Fruit fly (Drosophila melanogaster): ENCODE results near the gene rdx.

Gene rdx

DNA sequence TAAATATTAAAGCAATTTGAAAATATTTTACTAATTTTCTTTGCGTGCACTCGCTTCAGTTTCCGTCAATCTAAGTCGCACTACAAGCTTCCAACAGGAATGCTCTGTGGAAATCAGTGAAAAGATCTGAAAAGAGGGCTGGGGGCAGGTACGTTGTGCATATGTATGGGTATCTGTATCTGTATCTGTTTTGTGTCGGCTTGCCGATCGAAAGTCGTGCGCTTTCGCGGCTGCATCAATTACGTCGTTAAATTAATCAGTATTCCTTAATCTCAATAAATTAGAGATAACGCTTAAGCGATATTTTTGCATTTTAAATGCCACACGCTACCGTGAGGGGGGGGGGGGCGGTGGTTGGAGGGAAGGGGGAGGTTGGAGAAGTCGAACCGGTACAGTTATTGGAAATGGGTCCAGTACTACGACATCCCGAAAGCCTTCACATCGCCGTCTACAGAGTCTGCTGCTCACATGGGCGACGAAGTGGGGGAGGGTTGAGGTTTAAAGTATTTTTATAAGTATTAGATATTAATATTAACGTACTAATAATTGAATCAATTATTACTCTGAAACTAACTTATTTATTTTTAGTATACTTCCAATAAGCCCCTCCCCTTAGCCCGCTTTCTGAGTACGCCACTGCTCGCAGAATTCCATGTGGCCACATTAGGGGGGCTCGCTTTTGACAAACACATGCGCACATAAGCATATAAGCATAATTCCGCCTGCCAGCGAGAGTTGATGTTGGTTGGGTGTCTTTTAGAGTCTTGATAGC is 21.4 kb upstream of the rdx start (continued):
- TF ChIP-seq sens (GFP tag) (peak; percentile 96), CG6272 (GFP tag; IDR thresholded peaks at IDR 0.05) (peak; percentile 96), NFAT (GFP tag; IDR thresholded peaks at IDR 0.05) (peak; percentile 98), inv (GFP tag; IDR thresholded peaks at IDR 0.05; ENCODE audit: partially characterized antibody) (no peak), jumu (GFP tag; optimal IDR thresholded peaks at IDR 0.05) (peak; percentile 69), Xbp1 (GFP tag; optimal IDR thresholded peaks at IDR 0.05) (peak; percentile 97), CG7963 (GFP tag; IDR thresholded peaks at IDR 0.05; ENCODE audit: partially characterized antibody) (no peak), Dad (GFP tag; optimal IDR thresholded peaks at IDR 0.05) (peak; percentile 87), lab (GFP tag; optimal IDR thresholded peaks at IDR 0.05) (peak; percentile 99), Aef1 (GFP tag; IDR thresholded peaks at IDR 0.05) (peak; percentile 97), Dbx (GFP tag; IDR thresholded peaks at IDR 0.05) (peak; percentile 99), Hr51 (GFP tag; optimal IDR thresholded peaks at IDR 0.05) (peak; percentile 85 to 98), prd (optimal IDR thresholded peaks at IDR 0.05) (no peak), prd (GFP tag; IDR thresholded peaks at IDR 0.05) (peak; percentile 98), CG7357 (GFP tag; IDR thresholded peaks at IDR 0.05) (peak; percentile 92), CG6791 (GFP tag; IDR thresholded peaks at IDR 0.05; ENCODE audit: partially characterized antibody) (no peak), dimm (GFP tag; IDR thresholded peaks at IDR 0.05) (peak; percentile 95), seq (GFP tag; IDR thresholded peaks at IDR 0.05) (peak; percentile 97), scrt (GFP tag; optimal IDR thresholded peaks at IDR 0.05) (peak; percentile 96), wdn (GFP tag; IDR thresholded peaks at IDR 0.05) (peak; percentile 98), caup (GFP tag; optimal IDR thresholded peaks at IDR 0.05; ENCODE audit: severe bottlenecking) (peak; percentile 99), CG17568 (GFP tag; optimal IDR thresholded peaks at IDR 0.05) (peak; percentile 95), bigmax (GFP tag; optimal IDR thresholded peaks at IDR 0.05) (peak; percentile 73), Oaz (GFP tag; IDR thresholded peaks at IDR 0.05) (peak; percentile 92), CG30403 (GFP tag; optimal IDR thresholded peaks at IDR 0.05) (peak; percentile 96), TFAM (GFP tag; optimal IDR thresholded peaks at IDR 0.05) (peak; percentile 39), Lhr (GFP tag; optimal IDR thresholded peaks at IDR 0.05) (peak; percentile 89), CG31388 (GFP tag; optimal IDR thresholded peaks at IDR 0.05) (peak; percentile 84), CG10147 (GFP tag; optimal IDR thresholded peaks at IDR 0.05) (peak; percentile 98), Doc2 (GFP tag; IDR thresholded peaks at IDR 0.05) (peak; percentile 92), fu2 (GFP tag; optimal IDR thresholded peaks at IDR 0.05) (peak; percentile 78), CG13287 (GFP tag; IDR thresholded peaks at IDR 0.05; ENCODE audit: partially characterized antibody) (no peak), Mes4 (GFP tag; optimal IDR thresholded peaks at IDR 0.05) (peak; percentile 38), btn (GFP tag; optimal IDR thresholded peaks at IDR 0.05) (peak; percentile 9), cato (GFP tag; optimal IDR thresholded peaks at IDR 0.05; ENCODE audit: borderline replicate concordance) (peak; percentile 89), cg (GFP tag; optimal IDR thresholded peaks at IDR 0.05) (no peak), CG16815 (GFP tag; optimal IDR thresholded peaks at IDR 0.05) (peak; percentile 93), Dll (GFP tag; IDR thresholded peaks at IDR 0.05; ENCODE audit: partially characterized antibody) (no peak), CTCF (GFP tag; optimal IDR thresholded peaks at IDR 0.05) (peak; percentile 70), sisA (GFP tag; IDR thresholded peaks at IDR 0.05) (peak; percentile 98), az2 (GFP tag; optimal IDR thresholded peaks at IDR 0.05) (peak; percentile 95), emc (GFP tag; optimal IDR thresholded peaks at IDR 0.05) (peak; percentile 76), tll (GFP tag; optimal IDR thresholded peaks at IDR 0.05) (no peak), pnt (GFP tag; optimal IDR thresholded peaks at IDR 0.05) (peak; percentile 47), yki (optimal IDR thresholded peaks at IDR 0.05) (no peak), grn (GFP tag; optimal IDR thresholded peaks at IDR 0.05) (peak; percentile 54), Stat92E (GFP tag; optimal IDR thresholded peaks at IDR 0.05) (no peak), Dip3 (GFP tag; optimal IDR thresholded peaks at IDR 0.05) (peak; percentile 88), dati (GFP tag; IDR thresholded peaks at IDR 0.05) (peak; percentile 91), CG9437 (GFP tag; optimal IDR thresholded peaks at IDR 0.05) (peak; percentile 89)

Data from whole organism, embryonic.